Worm (Caenorhabditis elegans) whole organism, mixed stage, embryonic: ENCODE data around the gene flad-1.

Experiments
- elt-3 ChIP-seq: fragments of 150-350 bp; optimal IDR thresholded peaks from 2 replicates; lab custom pipeline; 2014; ENCODE audit warnings: missing biosample characterization, missing genetic modification characterization
- nhr-237 ChIP-seq: fragments of 150-350 bp; optimal IDR thresholded peaks from 2 replicates; lab custom pipeline; 2014; ENCODE audit warnings: missing biosample characterization, missing genetic modification characterization
- pha-4 ChIP-seq: fragments of 150-350 bp; optimal IDR thresholded peaks from 2 replicates; lab custom pipeline; 2018; ENCODE audit warnings: missing biosample characterization, missing genetic modification reagents, missing genetic modification characterization

DNA sequence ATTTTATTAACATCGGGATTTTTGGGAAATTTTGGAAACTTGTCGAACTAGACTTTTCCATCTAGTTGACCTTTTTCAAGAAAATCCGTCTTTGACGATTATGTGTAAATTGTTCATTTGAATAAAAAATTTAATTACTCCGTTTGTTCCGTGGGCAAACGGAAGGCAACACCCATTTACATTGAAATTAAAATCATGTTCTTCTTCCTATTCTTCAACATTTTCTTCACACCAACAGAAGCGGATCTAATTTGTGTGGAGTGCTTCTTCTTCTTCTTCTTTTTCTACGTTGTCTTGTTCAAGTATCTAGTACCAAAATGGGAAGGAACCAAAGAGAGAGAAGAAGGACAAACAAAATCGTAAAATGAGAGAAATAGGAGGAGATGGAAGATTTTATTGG is 38.5 kb downstream of the flad-1 start:
- TF ChIP-seq elt-3 (tag; lab: Kevin White, UChicago) (no peak), pha-4 (tag; lab: Kevin White, UChicago) (no peak), nhr-237 (no peak)
